Fruit fly (Drosophila melanogaster) whole organism, embryonic: ENCODE measurements around the gene lectin-29Ca.

Source experiments
- Adf1 ChIP-seq: fragments of 200-800 bp; sonication (Bioruptor generic); IDR thresholded peaks from 2 replicates; pipeline ENCODE4 v1.3.6; 2022; ENCODE audit warnings: missing biosample characterization, missing genetic modification characterization
- CG10979 ChIP-seq: fragments of 200-800 bp; sonication (Bioruptor generic); optimal IDR thresholded peaks from 2 replicates; lab custom pipeline; 2018; ENCODE audit warnings: missing biosample characterization, mild to moderate bottlenecking, missing genetic modification characterization, moderate library complexity
- CG11560 ChIP-seq: fragments of 200-800 bp; sonication (Bioruptor generic); IDR thresholded peaks from 3 replicates; pipeline ENCODE4 v1.3.6; 2022; ENCODE audit warnings: missing biosample characterization, missing genetic modification characterization
- CG17385 ChIP-seq: fragments of 200-800 bp; sonication (Bioruptor generic); optimal IDR thresholded peaks from 3 replicates; lab custom pipeline; 2018; ENCODE audit warnings: missing biosample characterization, mild to moderate bottlenecking, missing genetic modification characterization
- CG34376 ChIP-seq: fragments of 200-800 bp; sonication (Bioruptor generic); optimal IDR thresholded peaks from 2 replicates; lab custom pipeline; 2018; ENCODE audit warnings: missing biosample characterization, mild to moderate bottlenecking, missing genetic modification characterization
- CG4360 ChIP-seq: fragments of 200-800 bp; sonication (Bioruptor generic); IDR thresholded peaks from 2 replicates; pipeline ENCODE4 v1.3.6; 2022; ENCODE audit warnings: missing biosample characterization, missing genetic modification characterization
- CG7556 ChIP-seq: fragments of 200-800 bp; sonication (Bioruptor generic); optimal IDR thresholded peaks from 2 replicates; lab custom pipeline; 2017; ENCODE audit warnings: missing biosample characterization, mild to moderate bottlenecking, missing genetic modification characterization
- CG8281 ChIP-seq: fragments of 200-800 bp; sonication (Bioruptor generic); optimal IDR thresholded peaks from 2 replicates; lab custom pipeline; 2018; ENCODE audit warnings: missing biosample characterization, mild to moderate bottlenecking, missing genetic modification characterization, moderate library complexity
- CG8359 ChIP-seq: fragments of 200-800 bp; sonication (Bioruptor generic); optimal IDR thresholded peaks from 2 replicates; lab custom pipeline; 2017; ENCODE audit warnings: missing biosample characterization, mild to moderate bottlenecking, missing genetic modification characterization, borderline replicate concordance
- CTCF ChIP-seq: fragments of 200-800 bp; sonication (Bioruptor generic); optimal IDR thresholded peaks from 2 replicates; lab custom pipeline; 2017; ENCODE audit warnings: missing biosample characterization, mild to moderate bottlenecking, missing genetic modification characterization, moderate library complexity
- Doc3 ChIP-seq: fragments of 200-800 bp; sonication (Bioruptor generic); IDR thresholded peaks from 3 replicates; pipeline ENCODE4 v1.3.6; 2022; ENCODE audit warnings: missing biosample characterization, missing genetic modification characterization; ENCODE audit not compliant: partially characterized antibody
- Elba2 ChIP-seq: fragments of 200-800 bp; sonication (Bioruptor generic); optimal IDR thresholded peaks from 3 replicates; lab custom pipeline; 2016; ENCODE audit warnings: missing biosample characterization, missing genetic modification characterization
- Hr78 ChIP-seq, 2 experiments: fragments of 200-800 bp in 1 of 2; fragments of >200 bp in 1 of 2; sonication (Bioruptor generic) in 1 of 2; optimal IDR thresholded peaks; 2 replicates each; lab custom pipeline; 2017 to 2019; ENCODE audit warnings: missing biosample characterization in 2 of 2, missing genetic modification characterization in 2 of 2, mild to moderate bottlenecking in 1 of 2, moderate library complexity in 1 of 2
- Kr ChIP-seq: fragments of 200-800 bp; sonication (Bioruptor generic); optimal IDR thresholded peaks from 2 replicates; lab custom pipeline; 2017; ENCODE audit warnings: missing biosample characterization, mild to moderate bottlenecking, missing genetic modification characterization
- Med ChIP-seq: fragments of 200-800 bp; sonication (Bioruptor generic); peaks from one replicate; lab custom pipeline; 2016; ENCODE audit warnings: missing biosample characterization, missing genetic modification characterization, mild to moderate bottlenecking, inconsistent platforms, moderate library complexity
- Meics ChIP-seq: fragments of 200-800 bp; sonication (Bioruptor generic); optimal IDR thresholded peaks from 2 replicates; lab custom pipeline; 2017; ENCODE audit warnings: missing biosample characterization, mild to moderate bottlenecking, missing genetic modification characterization
- Mrtf ChIP-seq: fragments of 200-800 bp; sonication (Bioruptor generic); IDR thresholded peaks from 3 replicates; pipeline ENCODE4 v1.3.6; 2022; ENCODE audit warnings: missing biosample characterization, missing genetic modification characterization
- NFAT ChIP-seq: fragments of 200-800 bp; sonication (Bioruptor generic); IDR thresholded peaks from 2 replicates; pipeline ENCODE4 v1.3.6; 2022; ENCODE audit warnings: missing biosample characterization, missing genetic modification characterization
- Oli ChIP-seq: fragments of 200-800 bp; sonication (Bioruptor generic); optimal IDR thresholded peaks from 2 replicates; lab custom pipeline; 2018; ENCODE audit warnings: missing biosample characterization, mild to moderate bottlenecking, missing genetic modification characterization, moderate library complexity
- Stat92E ChIP-seq, 3 experiments: fragments of >200 bp in 2 of 3; fragments of 200-800 bp in 1 of 3; sonication (Bioruptor generic) in 1 of 3; optimal IDR thresholded peaks; 2 replicates each; lab custom pipeline; 2017 to 2019; ENCODE audit warnings: missing biosample characterization in 3 of 3, missing genetic modification characterization in 3 of 3, mild to moderate bottlenecking in 1 of 3, moderate library complexity in 1 of 3
- ab ChIP-seq: fragments of 200-800 bp; sonication (Bioruptor generic); optimal IDR thresholded peaks from 2 replicates; lab custom pipeline; 2016; ENCODE audit warnings: missing biosample characterization, missing genetic modification characterization
- abd-A ChIP-seq: fragments of 200-800 bp; sonication (Bioruptor generic); optimal IDR thresholded peaks from 3 replicates; lab custom pipeline; 2019; ENCODE audit warnings: missing biosample characterization, mild to moderate bottlenecking, missing genetic modification characterization, moderate library complexity
- aop ChIP-seq: fragments of 200-800 bp; sonication (Bioruptor generic); IDR thresholded peaks from 2 replicates; pipeline ENCODE4 v1.3.6; 2022; ENCODE audit warnings: missing biosample characterization, missing genetic modification characterization
- ara ChIP-seq: fragments of 200-800 bp; sonication (Bioruptor generic); IDR thresholded peaks from 2 replicates; pipeline ENCODE4 v1.3.6; 2022; ENCODE audit warnings: missing biosample characterization, missing genetic modification characterization
- bbx ChIP-seq: fragments of 200-800 bp; sonication (Bioruptor generic); IDR thresholded peaks from 2 replicates; pipeline ENCODE4 v1.3.6; 2022; ENCODE audit warnings: missing biosample characterization, missing genetic modification characterization; ENCODE audit not compliant: partially characterized antibody
- bcd ChIP-seq: fragments of 200-800 bp; sonication (Bioruptor generic); optimal IDR thresholded peaks from 2 replicates; lab custom pipeline; 2017; ENCODE audit warnings: missing biosample characterization, mild to moderate bottlenecking, missing genetic modification characterization
- btn ChIP-seq: fragments of 200-800 bp; sonication (Bioruptor generic); optimal IDR thresholded peaks from 2 replicates; lab custom pipeline; 2016; ENCODE audit warnings: missing biosample characterization, missing genetic modification characterization
- cg ChIP-seq: fragments of 200-800 bp; sonication (Bioruptor generic); optimal IDR thresholded peaks from 3 replicates; lab custom pipeline; 2019; ENCODE audit warnings: missing biosample characterization, mild to moderate bottlenecking, missing genetic modification characterization, moderate library complexity
- chinmo ChIP-seq: fragments of 200-800 bp; sonication (Bioruptor generic); IDR thresholded peaks from 4 replicates; pipeline ENCODE4 v1.3.6; 2022; ENCODE audit warnings: missing biosample characterization, missing genetic modification characterization; ENCODE audit not compliant: partially characterized antibody
- crol ChIP-seq: fragments of 200-800 bp; sonication (Bioruptor generic); IDR thresholded peaks from 2 replicates; pipeline ENCODE4 v1.3.6; 2022; ENCODE audit warnings: missing biosample characterization, missing genetic modification characterization
- gcm ChIP-seq: fragments of 200-800 bp; sonication (Bioruptor generic); optimal IDR thresholded peaks from 2 replicates; lab custom pipeline; 2019; ENCODE audit warnings: missing biosample characterization, mild to moderate bottlenecking, missing genetic modification characterization, moderate library complexity
- gsb-n ChIP-seq: fragments of 200-800 bp; sonication (Bioruptor generic); optimal IDR thresholded peaks from 3 replicates; lab custom pipeline; 2018; ENCODE audit warnings: missing biosample characterization, mild to moderate bottlenecking, missing genetic modification characterization
- kni ChIP-seq: fragments of 200-800 bp; sonication (Bioruptor generic); optimal IDR thresholded peaks from 3 replicates; lab custom pipeline; 2017; ENCODE audit warnings: mild to moderate bottlenecking, missing biosample characterization, missing genetic modification reagents, missing genetic modification characterization
- mirr ChIP-seq: fragments of 200-800 bp; sonication (Bioruptor generic); optimal IDR thresholded peaks from 3 replicates; lab custom pipeline; 2018; ENCODE audit warnings: missing biosample characterization, mild to moderate bottlenecking, missing genetic modification characterization
- nerfin-2 ChIP-seq: fragments of 200-800 bp; sonication (Bioruptor generic); IDR thresholded peaks from 2 replicates; pipeline ENCODE4 v1.3.6; 2022; ENCODE audit warnings: missing biosample characterization, missing genetic modification characterization; ENCODE audit not compliant: partially characterized antibody
- nom ChIP-seq: fragments of 200-800 bp; sonication (Bioruptor generic); optimal IDR thresholded peaks from 2 replicates; lab custom pipeline; 2017; ENCODE audit warnings: missing biosample characterization, missing genetic modification characterization, mild to moderate bottlenecking, moderate library complexity, missing genetic modification reagents
- odd ChIP-seq: fragments of 200-800 bp; sonication (Bioruptor generic); optimal IDR thresholded peaks from 2 replicates; lab custom pipeline; 2017; ENCODE audit warnings: missing biosample characterization, mild to moderate bottlenecking, missing genetic modification characterization
- onecut ChIP-seq: fragments of 200-800 bp; sonication (Bioruptor generic); IDR thresholded peaks from 2 replicates; pipeline ENCODE4 v1.3.6; 2022; ENCODE audit warnings: missing biosample characterization, missing genetic modification characterization
- pros ChIP-seq: fragments of 200-800 bp; sonication (Bioruptor generic); optimal IDR thresholded peaks from 3 replicates; lab custom pipeline; 2019; ENCODE audit warnings: missing biosample characterization, mild to moderate bottlenecking, missing genetic modification characterization, moderate library complexity
- sd ChIP-seq: fragments of 200-800 bp; sonication (Bioruptor generic); optimal IDR thresholded peaks from 3 replicates; lab custom pipeline; 2018; ENCODE audit warnings: missing biosample characterization, mild to moderate bottlenecking, missing genetic modification characterization, moderate library complexity
- sens ChIP-seq: fragments of 200-800 bp; sonication (Bioruptor generic); peaks from one replicate; lab custom pipeline; 2016; ENCODE audit warnings: missing biosample characterization, missing genetic modification characterization
- sqz ChIP-seq: fragments of 200-800 bp; sonication (Bioruptor generic); optimal IDR thresholded peaks from 3 replicates; lab custom pipeline; 2018; ENCODE audit warnings: missing biosample characterization, mild to moderate bottlenecking, missing genetic modification characterization
- ttk ChIP-seq: fragments of 200-800 bp; sonication (Bioruptor generic); IDR thresholded peaks from 2 replicates; pipeline ENCODE4 v2.1.2; 2022; ENCODE audit warnings: missing biosample characterization, missing genetic modification characterization
- twi ChIP-seq: fragments of 200-800 bp; optimal IDR thresholded peaks from 2 replicates; lab custom pipeline; 2019; ENCODE audit warnings: missing biosample characterization, mild to moderate bottlenecking, missing genetic modification characterization, moderate library complexity
- zen ChIP-seq: fragments of 200-800 bp; sonication (Bioruptor generic); optimal IDR thresholded peaks from 3 replicates; lab custom pipeline; 2018; ENCODE audit warnings: missing biosample characterization, mild to moderate bottlenecking, missing genetic modification characterization, moderate library complexity

The lectin-29Ca gene

dm6 chr2L:8420259-8420930, 26.3 kb upstream of the lectin-29Ca start (continued):
- TF ChIP-seq CG10979 (tag; lab: Kevin White, UChicago) (no peak), zen (tag; lab: Kevin White, UChicago) (no peak), Doc3 (no peak), ab (no peak), mirr (GFP tag; lab: Kevin White, UChicago) (no peak), bbx (GFP tag; lab: Robert Waterston, UW) (no peak), ttk (no peak), NFAT (GFP tag; lab: Robert Waterston, UW) (no peak), Meics (GFP tag; lab: Kevin White, UChicago) (no peak), twi (tag; lab: Kevin White, UChicago) (no peak), Stat92E (GFP tag; optimal IDR thresholded peaks at IDR 0.05; lab: Kevin White, UChicago) (no peak), onecut (GFP tag; lab: Robert Waterston, UW) (no peak), CG34376 (GFP tag; lab: Kevin White, UChicago) (no peak), ara (GFP tag; lab: Robert Waterston, UW) (no peak), sens (GFP tag; lab: Kevin White, UChicago) (peak; percentile 77), CG8359 (GFP tag; lab: Kevin White, UChicago) (no peak), btn (GFP tag; lab: Kevin White, UChicago) (no peak), Oli (peak; percentile 17)

DNA sequence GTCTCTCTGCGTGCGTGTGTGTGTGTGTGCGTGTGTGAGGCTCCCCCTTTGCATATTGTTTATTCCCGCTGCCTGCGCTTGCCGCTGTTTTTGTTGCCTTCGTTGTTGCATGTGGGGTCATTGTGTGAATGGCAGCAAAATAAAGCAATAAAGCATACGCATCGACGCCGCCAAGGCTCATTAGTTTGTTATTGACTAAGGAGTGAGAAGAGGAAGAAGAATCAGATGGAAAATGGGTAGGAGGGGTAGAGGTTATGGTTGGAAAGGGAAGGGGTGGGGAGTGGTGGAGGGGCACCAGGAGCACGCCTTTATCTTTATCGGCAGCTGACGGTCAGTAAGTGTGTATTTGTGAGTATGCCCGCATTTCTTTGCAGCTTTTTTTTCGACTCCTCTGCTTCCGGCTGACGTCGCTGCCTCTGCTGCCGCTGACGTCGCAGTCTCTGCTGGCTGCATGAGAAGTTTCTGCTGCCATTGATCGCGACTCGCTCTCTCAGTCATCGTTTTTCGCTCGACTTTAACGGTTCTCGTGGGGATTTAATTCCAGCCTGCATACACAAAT, 25.4 kb upstream of the lectin-29Ca start:
- peak; percentile 29 for TF ChIP-seq sd (tag; lab: Kevin White, UChicago)
- TF ChIP-seq abd-A (tag; lab: Kevin White, UChicago), result peak; percentile 1
- TF ChIP-seq sens (GFP tag; lab: Kevin White, UChicago), result peak; percentile 22
- TF ChIP-seq CG11560 (tag; lab: Robert Waterston, UW), result no peak
- TF ChIP-seq CG4360 (GFP tag; lab: Robert Waterston, UW), result peak; percentile 69
- peak; percentile 36 for TF ChIP-seq odd (GFP tag; lab: Kevin White, UChicago)
- no peak for TF ChIP-seq CTCF (GFP tag; lab: Kevin White, UChicago)
- peak; percentile 38 for TF ChIP-seq gsb-n (tag; lab: Kevin White, UChicago)
- peak; percentile 49 for TF ChIP-seq twi (tag; lab: Kevin White, UChicago)
- no peak for TF ChIP-seq Elba2 (GFP tag; lab: Kevin White, UChicago)
- peak; percentile 64 for TF ChIP-seq CG17385 (GFP tag; lab: Kevin White, UChicago)
- peak; percentile 51 for TF ChIP-seq kni (GFP tag; lab: Kevin White, UChicago)
- no peak for TF ChIP-seq CG7556
- TF ChIP-seq Kr (GFP tag; lab: Kevin White, UChicago), result peak; percentile 52
- no peak for TF ChIP-seq bcd (GFP tag; lab: Kevin White, UChicago)
- peak; percentile 77 for TF ChIP-seq pros (GFP tag; lab: Kevin White, UChicago)
- TF ChIP-seq gcm (GFP tag; lab: Kevin White, UChicago), result peak; percentile 84
- peak; percentile 68 for TF ChIP-seq nom (GFP tag; lab: Kevin White, UChicago)
- TF ChIP-seq Mrtf, result 0 out of 3 replicates have a peak, but pooled peaks have one; percentile 17
- peak; percentile 87 for TF ChIP-seq Adf1 (GFP tag; lab: Robert Waterston, UW)
- peak; percentile 2 for TF ChIP-seq CG8281 (tag; lab: Kevin White, UChicago)
- TF ChIP-seq Med, result peak; percentile 1
- TF ChIP-seq crol (GFP tag; lab: Robert Waterston, UW), result peak; percentile 81
- TF ChIP-seq aop (GFP tag; lab: Robert Waterston, UW), result peak; percentile 34; the same call in 1 of the 2 replicates
- 0 out of 4 replicates have a peak, but pooled peaks have one; percentile 47 for TF ChIP-seq chinmo (GFP tag; lab: Robert Waterston, UW)
- TF ChIP-seq cg, result peak; percentile 68
- 0 out of 2 replicates have a peak, but pooled peaks have one; percentile 39 for TF ChIP-seq nerfin-2 (GFP tag; lab: Robert Waterston, UW)
- peak; percentile 53 for TF ChIP-seq sqz (GFP tag; lab: Kevin White, UChicago)
- peak in 1 of 2 experiments; percentile 79 for TF ChIP-seq Hr78 (GFP tag; optimal IDR thresholded peaks at IDR 0.05; lab: Kevin White, UChicago)
- TF ChIP-seq onecut (GFP tag; lab: Robert Waterston, UW), result no peak
